Worm (Caenorhabditis elegans) whole organism, L1 larva: ENCODE measurements around the gene ZK1290.15.
A peak's percentile ranks its signal among the peaks of the same experiment; 100 is the strongest.

Experiments
- C04F5.9 ChIP-seq: sonication (generic microtip); optimal IDR thresholded peaks from 2 replicates; lab custom pipeline; 2016; ENCODE audit warnings: missing genetic modification characterization, missing compliant biosample characterization
- Y116A8C.19 ChIP-seq: sonication (generic microtip); optimal IDR thresholded peaks from 2 replicates; lab custom pipeline; 2016; ENCODE audit warnings: missing compliant biosample characterization, missing genetic modification characterization, borderline replicate concordance
- aly-2 ChIP-seq: fragments of 150-350 bp; optimal IDR thresholded peaks from 2 replicates; lab custom pipeline; 2014; ENCODE audit warnings: missing biosample characterization, missing genetic modification characterization
- ama-1 ChIP-seq: fragments of 150-350 bp; optimal IDR thresholded peaks from 2 replicates; lab custom pipeline; 2014
- blmp-1 ChIP-seq: fragments of 150-350 bp; optimal IDR thresholded peaks from 2 replicates; lab custom pipeline; 2014; ENCODE audit warnings: missing biosample characterization, missing genetic modification characterization
- ceh-8 ChIP-seq: fragments of 200-800 bp; sonication (Bioruptor generic); optimal IDR thresholded peaks from 2 replicates; lab custom pipeline; 2018; ENCODE audit warnings: mild to moderate bottlenecking, missing genetic modification characterization, moderate library complexity, missing compliant biosample characterization
- ceh-88 ChIP-seq: fragments of 200-800 bp; sonication (Bioruptor generic); IDR thresholded peaks from 2 replicates; pipeline ENCODE4 v1.3.6; 2022; ENCODE audit warnings: missing genetic modification characterization, missing compliant biosample characterization
- ceh-90 ChIP-seq: sonication (generic microtip); optimal IDR thresholded peaks from 2 replicates; lab custom pipeline; 2016; ENCODE audit warnings: missing genetic modification characterization, missing compliant biosample characterization
- dsc-1 ChIP-seq: sonication (generic microtip); optimal IDR thresholded peaks from 2 replicates; lab custom pipeline; 2016; ENCODE audit warnings: mild to moderate bottlenecking, missing genetic modification characterization, missing compliant biosample characterization
- efl-1 ChIP-seq, 4 experiments: fragments of 150-350 bp; optimal IDR thresholded peaks in 3 of 4; peaks in 1 of 4; 1 replicate in 1 of 4; 2 replicates in 3 of 4; lab custom pipeline; 2014; ENCODE audit warnings: missing biosample characterization in 2 of 4, missing genetic modification characterization in 2 of 4, missing genetic modification reagents in 2 of 4
- efl-3 ChIP-seq: fragments of 200-800 bp; sonication (Bioruptor generic); optimal IDR thresholded peaks from 2 replicates; lab custom pipeline; 2018; ENCODE audit warnings: mild to moderate bottlenecking, missing genetic modification characterization, missing compliant biosample characterization
- egl-13 ChIP-seq: sonication (generic microtip); optimal IDR thresholded peaks from 2 replicates; lab custom pipeline; 2016; ENCODE audit warnings: missing genotype, missing genetic modification reagents, missing genetic modification characterization, missing compliant biosample characterization
- egl-27 ChIP-seq, 2 experiments: fragments of 150-350 bp in 1 of 2; sonication (generic microtip); optimal IDR thresholded peaks; 3 replicates each; lab custom pipeline; 2017 to 2018; ENCODE audit warnings: missing biosample characterization in 2 of 2, missing genetic modification characterization in 2 of 2, missing genetic modification reagents in 2 of 2
- elt-2 ChIP-seq: sonication (generic microtip); optimal IDR thresholded peaks from 2 replicates; lab custom pipeline; 2016; ENCODE audit warnings: missing genetic modification characterization, mild to moderate bottlenecking, inconsistent platforms, missing compliant biosample characterization, missing genetic modification reagents
- ets-5 ChIP-seq: fragments of 200-800 bp; sonication (Bioruptor generic); IDR thresholded peaks from 2 replicates; pipeline ENCODE4 v1.3.6; 2022; ENCODE audit warnings: missing genetic modification characterization, missing compliant biosample characterization
- fkh-10 ChIP-seq: sonication (generic microtip); optimal IDR thresholded peaks from 2 replicates; lab custom pipeline; 2017; ENCODE audit warnings: missing biosample characterization, missing genetic modification reagents, missing genetic modification characterization
- grh-1 ChIP-seq: fragments of 200-800 bp; sonication (Bioruptor generic); IDR thresholded peaks from 2 replicates; pipeline ENCODE4 v1.3.6; 2022; ENCODE audit warnings: missing genetic modification reagents, missing genetic modification characterization, missing compliant biosample characterization
- hlh-17 ChIP-seq: fragments of 200-800 bp; sonication (Bioruptor generic); optimal IDR thresholded peaks from 2 replicates; lab custom pipeline; 2018; ENCODE audit warnings: missing genetic modification characterization, mild to moderate bottlenecking, missing compliant biosample characterization, moderate library complexity, borderline replicate concordance
- hlh-4 ChIP-seq: sonication (generic microtip); optimal IDR thresholded peaks from 2 replicates; lab custom pipeline; 2016; ENCODE audit warnings: mild to moderate bottlenecking, missing genetic modification characterization, missing compliant biosample characterization
- isw-1 ChIP-seq: fragments of 200-800 bp; sonication (Bioruptor generic); IDR thresholded peaks from 2 replicates; pipeline ENCODE4 v1.3.6; 2022; ENCODE audit warnings: missing genetic modification characterization, missing compliant biosample characterization
- jun-1 ChIP-seq: fragments of 150-350 bp; optimal IDR thresholded peaks from 2 replicates; lab custom pipeline; 2014; ENCODE audit warnings: missing biosample characterization, missing genetic modification reagents, missing genetic modification characterization
- lin-14 ChIP-seq: fragments of 200-800 bp; sonication (Bioruptor generic); optimal IDR thresholded peaks from 2 replicates; lab custom pipeline; 2018; ENCODE audit warnings: mild to moderate bottlenecking, missing genetic modification characterization, moderate library complexity, missing compliant biosample characterization
- lir-3 ChIP-seq: sonication (generic microtip); optimal IDR thresholded peaks from 2 replicates; lab custom pipeline; 2016; ENCODE audit warnings: mild to moderate bottlenecking, missing genetic modification characterization, moderate library complexity, missing compliant biosample characterization; ENCODE audit not compliant: poor library complexity
- lsy-2 ChIP-seq, 2 experiments: fragments of 150-350 bp; optimal IDR thresholded peaks; 2 replicates each; lab custom pipeline; 2014; ENCODE audit warnings: missing biosample characterization in 2 of 2, missing genetic modification characterization in 2 of 2
- mdl-1 ChIP-seq, 2 experiments: fragments of 150-350 bp; optimal IDR thresholded peaks; 2 replicates each; lab custom pipeline; 2014 to 2017; ENCODE audit warnings: missing biosample characterization in 2 of 2, missing genetic modification characterization in 2 of 2, inconsistent platforms in 1 of 2
- mep-1 ChIP-seq: fragments of 150-350 bp; optimal IDR thresholded peaks from 2 replicates; lab custom pipeline; 2014; ENCODE audit warnings: missing biosample characterization, missing genetic modification characterization
- nhr-11 ChIP-seq: fragments of 150-350 bp; optimal IDR thresholded peaks from 2 replicates; lab custom pipeline; 2014; ENCODE audit warnings: missing biosample characterization, missing genetic modification characterization
- nhr-19 ChIP-seq: fragments of 200-800 bp; sonication (Bioruptor generic); conservative IDR thresholded peaks from 2 replicates; pipeline ENCODE4 v1.3.6; 2022; ENCODE audit warnings: missing genetic modification characterization, missing compliant biosample characterization
- nhr-28 ChIP-seq: fragments of 150-350 bp; optimal IDR thresholded peaks from 2 replicates; lab custom pipeline; 2014; ENCODE audit warnings: missing biosample characterization, missing genetic modification characterization
- nhr-47 ChIP-seq: sonication (generic microtip); optimal IDR thresholded peaks from 2 replicates; lab custom pipeline; 2016; ENCODE audit warnings: mild to moderate bottlenecking, missing genetic modification characterization, moderate library complexity, missing compliant biosample characterization
- nhr-71 ChIP-seq: sonication (generic microtip); optimal IDR thresholded peaks from 2 replicates; lab custom pipeline; 2016; ENCODE audit warnings: mild to moderate bottlenecking, missing genetic modification characterization, moderate library complexity, missing compliant biosample characterization
- nhr-77 ChIP-seq: fragments of 150-350 bp; optimal IDR thresholded peaks from 2 replicates; lab custom pipeline; 2014; ENCODE audit warnings: missing biosample characterization, missing genetic modification characterization
- nhr-84 ChIP-seq: sonication (generic microtip); optimal IDR thresholded peaks from 2 replicates; lab custom pipeline; 2017; ENCODE audit warnings: missing biosample characterization, missing genetic modification characterization
- nhr-90 ChIP-seq: sonication (generic microtip); optimal IDR thresholded peaks from 2 replicates; lab custom pipeline; 2016; ENCODE audit warnings: mild to moderate bottlenecking, missing genetic modification characterization, missing compliant biosample characterization; ENCODE audit not compliant: poor library complexity
- pax-3 ChIP-seq: fragments of 200-800 bp; sonication (Bioruptor generic); optimal IDR thresholded peaks from 2 replicates; lab custom pipeline; 2018; ENCODE audit warnings: mild to moderate bottlenecking, missing genetic modification characterization, moderate library complexity, missing compliant biosample characterization
- snpc-4 ChIP-seq: fragments of 150-350 bp; optimal IDR thresholded peaks from 2 replicates; lab custom pipeline; 2014; ENCODE audit warnings: missing biosample characterization, missing genetic modification characterization
- sox-4 ChIP-seq: sonication (generic microtip); optimal IDR thresholded peaks from 2 replicates; lab custom pipeline; 2016; ENCODE audit warnings: missing genetic modification characterization, missing compliant biosample characterization
- swsn-7 ChIP-seq: sonication (generic microtip); optimal IDR thresholded peaks from 2 replicates; lab custom pipeline; 2016; ENCODE audit warnings: missing genetic modification characterization, missing compliant biosample characterization
- unc-62 ChIP-seq: fragments of 150-350 bp; optimal IDR thresholded peaks from 2 replicates; lab custom pipeline; 2014; ENCODE audit warnings: missing biosample characterization, missing genetic modification reagents, missing genetic modification characterization
- vab-15 ChIP-seq: sonication (generic microtip); optimal IDR thresholded peaks from 2 replicates; lab custom pipeline; 2017; ENCODE audit warnings: missing genotype, mild to moderate bottlenecking, missing genetic modification characterization, missing compliant biosample characterization
- xbp-1 ChIP-seq: sonication (generic microtip); optimal IDR thresholded peaks from 2 replicates; lab custom pipeline; 2016; ENCODE audit warnings: missing genetic modification characterization, missing compliant biosample characterization
- zag-1 ChIP-seq: fragments of 150-350 bp; optimal IDR thresholded peaks from 2 replicates; lab custom pipeline; 2014; ENCODE audit warnings: missing biosample characterization, missing genetic modification characterization
- zip-4 ChIP-seq: fragments of 200-800 bp; sonication (Bioruptor generic); optimal IDR thresholded peaks from 2 replicates; lab custom pipeline; 2018; ENCODE audit warnings: mild to moderate bottlenecking, missing genetic modification characterization, moderate library complexity, missing compliant biosample characterization
- ztf-11 ChIP-seq, 2 experiments: sonication (generic microtip); optimal IDR thresholded peaks; 2 replicates each; lab custom pipeline; 2016 to 2017; ENCODE audit warnings: missing genetic modification characterization in 2 of 2, missing biosample characterization in 1 of 2, missing compliant biosample characterization in 1 of 2

The ZK1290.15 gene

DNA sequence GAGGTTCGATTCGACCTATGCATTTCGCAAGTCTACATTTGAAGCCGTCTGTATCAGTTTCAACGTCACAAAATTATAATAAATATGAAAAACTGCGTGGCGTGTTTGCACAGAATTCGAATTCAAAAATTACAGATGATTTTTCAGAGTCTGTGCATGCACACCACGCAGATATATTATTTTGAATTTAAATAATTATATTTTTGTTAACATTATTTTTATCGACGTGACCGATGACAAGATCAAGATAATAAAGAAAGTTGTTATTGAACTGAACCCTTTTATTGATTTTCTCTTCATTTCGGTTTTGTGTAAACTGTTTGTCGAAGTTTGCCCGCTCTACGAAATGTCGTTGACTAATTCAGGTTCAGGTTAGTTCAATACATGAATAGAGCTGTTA is 18.4 kb upstream of the ZK1290.15 start, which contains the start of gene C28F5.1:
TSS of gene C28F5.1 (plus strand) at position 301 of the 400 bp plus-strand sequence.
- TF ChIP-seq vab-15 (no peak), hlh-17 (GFP tag; lab: Kevin White, UChicago) (no peak)

DNA sequence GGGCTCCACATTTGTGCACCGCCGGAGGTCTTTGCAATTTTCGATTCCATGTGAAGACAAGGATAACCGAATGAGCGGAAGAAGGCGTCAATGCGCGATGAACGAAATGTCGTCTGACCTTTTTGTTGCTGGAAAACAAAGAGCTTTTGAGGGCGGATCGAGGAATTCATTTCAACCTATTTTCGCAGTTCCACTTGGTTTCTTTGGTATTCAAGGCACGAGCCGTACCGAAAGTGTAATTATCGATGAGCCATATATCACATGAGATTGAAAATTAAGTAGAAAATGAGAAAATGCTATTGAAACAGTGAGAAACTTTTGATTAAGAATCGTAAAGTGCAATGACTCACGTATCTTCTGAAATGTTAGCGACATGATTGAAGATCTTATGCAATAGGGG is 4.2 kb upstream of the ZK1290.15 start, which contains the start of gene glb-9:
TSS of gene glb-9 (minus strand) at position 101 of the 400 bp plus-strand sequence.
- TF ChIP-seq ets-5 (no peak), ztf-11 (tag; optimal IDR thresholded peaks at IDR 0.05; lab: Kevin White, UChicago) (no peak), elt-2 (tag; lab: Kevin White, UChicago) (no peak), pax-3 (tag; lab: Kevin White, UChicago) (no peak), vab-15 (no peak), egl-27 (tag; optimal IDR thresholded peaks at IDR 0.05; lab: Kevin White, UChicago) (no peak), ceh-8 (GFP tag; lab: Kevin White, UChicago) (no peak), ceh-88 (GFP tag; lab: Robert Waterston, UW) (no peak), egl-13 (no peak), unc-62 (GFP tag; lab: Kevin White, UChicago) (no peak), hlh-4 (tag; lab: Kevin White, UChicago) (no peak), ama-1 (lab: Kevin White, UChicago) (no peak), lsy-2 (tag; optimal IDR thresholded peaks at IDR 0.05; lab: Kevin White, UChicago) (no peak), Y116A8C.19 (tag; lab: Kevin White, UChicago) (no peak), jun-1 (tag; lab: Kevin White, UChicago) (no peak), nhr-11 (tag; lab: Kevin White, UChicago) (no peak), nhr-84 (tag; lab: Kevin White, UChicago) (no peak), lin-14 (no peak), dsc-1 (tag; lab: Kevin White, UChicago) (no peak)

DNA sequence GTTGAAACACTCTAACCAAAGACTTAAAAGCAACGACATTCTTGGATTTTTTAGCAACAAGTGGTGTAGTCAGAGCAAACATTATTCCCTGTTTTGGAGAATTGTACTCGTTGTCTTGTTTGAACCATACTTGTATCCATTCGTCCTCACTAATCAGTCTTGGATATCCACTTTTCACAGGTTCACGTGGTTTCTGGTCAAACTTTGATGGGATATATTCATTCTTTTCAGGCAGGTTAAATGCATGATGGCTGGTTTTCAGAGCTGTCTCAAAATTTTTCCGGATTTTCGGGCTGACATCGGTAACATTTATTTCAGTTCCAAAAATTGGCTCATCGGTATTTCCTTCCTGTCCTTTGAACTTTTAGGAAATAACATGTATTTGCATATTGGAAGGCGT is 2.0 kb upstream of the ZK1290.15 start:
- TF ChIP-seq efl-1 (optimal IDR thresholded peaks at IDR 0.05; lab: Kevin White, UChicago) (no peak), efl-1 (GFP tag; optimal IDR thresholded peaks at IDR 0.05 in 1 of 2; lab: Kevin White, UChicago) (peak in 1 of 2 experiments; percentile 62), nhr-47 (tag; lab: Kevin White, UChicago) (no peak), lir-3 (no peak), ceh-88 (GFP tag; lab: Robert Waterston, UW) (no peak)

DNA sequence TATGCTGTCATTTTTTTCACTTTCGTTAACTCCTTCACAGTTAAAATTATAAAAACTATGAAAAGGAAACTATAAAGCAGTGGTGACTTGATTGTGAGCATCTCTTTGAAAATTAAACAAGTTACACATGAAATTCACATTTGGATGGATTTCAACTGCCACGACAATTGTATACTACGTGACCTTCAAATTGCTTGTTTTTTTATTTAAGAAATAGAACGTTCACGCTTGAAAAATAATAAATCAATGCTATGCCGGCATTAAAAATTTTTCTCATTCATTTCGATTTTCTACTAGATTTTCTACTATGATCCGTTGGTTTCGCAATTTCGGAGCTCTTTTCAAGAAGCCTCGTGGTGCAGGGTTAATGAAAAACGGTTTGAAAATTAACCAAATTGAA is 2.1 kb downstream of the ZK1290.15 start, which contains the start of the genes ZK1290.7 and rnh-1.1:
TSS of gene ZK1290.7 (minus strand) at position 101 of the 400 bp plus-strand sequence.
TSS of gene rnh-1.1 (plus strand) at position 281 of the 400 bp plus-strand sequence.
- TF ChIP-seq xbp-1, result no peak
- no peak for TF ChIP-seq efl-1 (optimal IDR thresholded peaks at IDR 0.05; lab: Kevin White, UChicago)
- no peak for TF ChIP-seq efl-1 (GFP tag; optimal IDR thresholded peaks at IDR 0.05 in 1 of 2; lab: Kevin White, UChicago)
- no peak for TF ChIP-seq egl-13
- no peak for TF ChIP-seq nhr-28
- TF ChIP-seq nhr-77 (tag; lab: Kevin White, UChicago), result no peak
- no peak for TF ChIP-seq swsn-7 (tag; lab: Kevin White, UChicago)
- no peak for TF ChIP-seq mep-1 (tag; lab: Kevin White, UChicago)
- TF ChIP-seq C04F5.9, result no peak
- TF ChIP-seq efl-3 (GFP tag; lab: Kevin White, UChicago), result no peak
- no peak for TF ChIP-seq isw-1
- no peak for TF ChIP-seq nhr-19
- no peak for TF ChIP-seq snpc-4
- TF ChIP-seq ceh-90 (tag; lab: Kevin White, UChicago), result no peak
- TF ChIP-seq sox-4 (tag; lab: Kevin White, UChicago), result no peak

DNA sequence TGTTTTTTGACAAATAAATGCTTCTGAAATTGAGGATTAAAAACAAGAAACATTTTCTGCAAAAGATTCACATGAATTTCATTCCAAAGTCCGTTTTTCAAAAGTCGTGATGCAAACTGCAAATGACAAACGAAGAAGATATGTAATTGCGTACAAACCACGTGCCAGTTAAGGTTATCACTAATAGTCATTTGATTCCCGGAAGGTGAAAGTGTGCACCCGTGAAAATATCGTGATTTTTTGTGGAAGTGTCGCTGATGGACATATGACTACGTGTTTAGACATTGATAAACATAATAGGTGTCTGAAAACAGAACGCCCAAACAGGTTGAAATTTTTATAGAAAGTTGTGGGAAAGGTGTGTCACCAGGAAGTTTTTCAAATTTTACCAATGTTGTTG is 4.8 kb downstream of the ZK1290.15 start:
- peak; percentile 84 for TF ChIP-seq grh-1
- TF ChIP-seq zag-1 (tag; lab: Kevin White, UChicago), result no peak
- no peak for TF ChIP-seq jun-1 (tag; lab: Kevin White, UChicago)
- no peak for TF ChIP-seq nhr-77 (tag; lab: Kevin White, UChicago)
- no peak for TF ChIP-seq sox-4 (tag; lab: Kevin White, UChicago)
- TF ChIP-seq nhr-11 (tag; lab: Kevin White, UChicago), result no peak
- TF ChIP-seq elt-2 (tag; lab: Kevin White, UChicago), result peak; percentile 96
- TF ChIP-seq fkh-10 (GFP tag; lab: Kevin White, UChicago), result no peak
- peak; percentile 81 for TF ChIP-seq nhr-19
- TF ChIP-seq nhr-90 (tag; lab: Kevin White, UChicago), result peak; percentile 82
- TF ChIP-seq mdl-1 (tag; optimal IDR thresholded peaks at IDR 0.05; lab: Kevin White, UChicago), result peak in 1 of 2 experiments; percentile 90
- TF ChIP-seq blmp-1 (tag; lab: Kevin White, UChicago), result peak; percentile 98
- no peak for TF ChIP-seq Y116A8C.19 (tag; lab: Kevin White, UChicago)
- TF ChIP-seq aly-2 (tag; lab: Kevin White, UChicago), result no peak
- TF ChIP-seq nhr-71 (tag; lab: Kevin White, UChicago), result peak; percentile 86
- peak; percentile 71 for TF ChIP-seq lin-14
- no peak for TF ChIP-seq zip-4 (GFP tag; lab: Kevin White, UChicago)
- peak; percentile 29 for TF ChIP-seq vab-15
